Worm (Caenorhabditis elegans) whole organism, mixed stage, embryonic: Measurements from ENCODE around the gene fbxb-17.

Experiments
- M03D4.4 ChIP-seq: sonication (generic microtip); optimal IDR thresholded peaks from 2 replicates; lab custom pipeline; 2017; ENCODE audit warnings: mild to moderate bottlenecking, missing genetic modification characterization, missing compliant biosample characterization
- bed-3 ChIP-seq: fragments of 200-800 bp; sonication (Bioruptor generic); optimal IDR thresholded peaks from 3 replicates; lab custom pipeline; 2018; ENCODE audit warnings: mild to moderate bottlenecking, missing genetic modification characterization, moderate library complexity, missing compliant biosample characterization
- blmp-1 ChIP-seq: fragments of 150-350 bp; optimal IDR thresholded peaks from 2 replicates; lab custom pipeline; 2014; ENCODE audit warnings: missing biosample characterization, missing genetic modification characterization
- ceh-39 ChIP-seq: fragments of 150-350 bp; optimal IDR thresholded peaks from 2 replicates; lab custom pipeline; 2014; ENCODE audit warnings: missing biosample characterization, missing genetic modification characterization
- ceh-43 ChIP-seq: fragments of 200-800 bp; sonication (Bioruptor generic); optimal IDR thresholded peaks from 2 replicates; lab custom pipeline; 2018; ENCODE audit warnings: mild to moderate bottlenecking, missing genetic modification characterization, moderate library complexity, missing compliant biosample characterization
- ceh-83 ChIP-seq: fragments of 200-800 bp; sonication (Bioruptor generic); optimal IDR thresholded peaks from 2 replicates; lab custom pipeline; 2018; ENCODE audit warnings: mild to moderate bottlenecking, missing genetic modification characterization, missing compliant biosample characterization
- ces-1 ChIP-seq: fragments of 150-350 bp; optimal IDR thresholded peaks from 2 replicates; lab custom pipeline; 2014; ENCODE audit warnings: missing biosample characterization, missing genetic modification reagents, missing genetic modification characterization
- cnd-1 ChIP-seq: fragments of 200-800 bp; sonication (Bioruptor generic); optimal IDR thresholded peaks from 2 replicates; lab custom pipeline; 2018; ENCODE audit warnings: mild to moderate bottlenecking, missing genetic modification characterization, missing compliant biosample characterization
- elt-1 ChIP-seq: sonication (generic microtip); optimal IDR thresholded peaks from 2 replicates; lab custom pipeline; 2017; ENCODE audit warnings: missing genetic modification characterization, mild to moderate bottlenecking, missing compliant biosample characterization, antibody characterized with exemption, moderate library complexity, borderline replicate concordance; ENCODE audit not compliant: insufficient read depth
- elt-3 ChIP-seq: fragments of 150-350 bp; optimal IDR thresholded peaks from 2 replicates; lab custom pipeline; 2014; ENCODE audit warnings: missing biosample characterization, missing genetic modification characterization
- flh-1 ChIP-seq: fragments of 200-800 bp; sonication (Bioruptor generic); optimal IDR thresholded peaks from 2 replicates; lab custom pipeline; 2018; ENCODE audit warnings: mild to moderate bottlenecking, missing genetic modification characterization, moderate library complexity, missing compliant biosample characterization
- ham-2 ChIP-seq: fragments of 200-800 bp; sonication (Bioruptor generic); optimal IDR thresholded peaks from 2 replicates; lab custom pipeline; 2018; ENCODE audit warnings: mild to moderate bottlenecking, missing genetic modification characterization, missing compliant biosample characterization
- hlh-1 ChIP-seq: fragments of 150-350 bp; optimal IDR thresholded peaks from 2 replicates; lab custom pipeline; 2014; ENCODE audit warnings: missing biosample characterization, missing genetic modification reagents, missing genetic modification characterization
- lin-13 ChIP-seq: fragments of 150-350 bp; optimal IDR thresholded peaks from 2 replicates; lab custom pipeline; 2014; ENCODE audit warnings: missing biosample characterization, missing genetic modification characterization
- lin-32 ChIP-seq: fragments of 200-800 bp; sonication (Bioruptor generic); optimal IDR thresholded peaks from 2 replicates; lab custom pipeline; 2018; ENCODE audit warnings: mild to moderate bottlenecking, missing genetic modification characterization, missing compliant biosample characterization
- lsy-2 ChIP-seq: fragments of 150-350 bp; optimal IDR thresholded peaks from 2 replicates; lab custom pipeline; 2014; ENCODE audit warnings: missing biosample characterization, missing genetic modification characterization
- mab-5 ChIP-seq: fragments of 150-350 bp; optimal IDR thresholded peaks from 2 replicates; lab custom pipeline; 2014; ENCODE audit warnings: missing biosample characterization, missing genetic modification characterization
- mep-1 ChIP-seq: fragments of 150-350 bp; optimal IDR thresholded peaks from 2 replicates; lab custom pipeline; 2017; ENCODE audit warnings: missing biosample characterization, missing genetic modification reagents, missing genetic modification characterization, inconsistent platforms
- mls-2 ChIP-seq: sonication (generic microtip); optimal IDR thresholded peaks from 2 replicates; lab custom pipeline; 2016; ENCODE audit warnings: mild to moderate bottlenecking, missing genetic modification characterization, moderate library complexity, missing compliant biosample characterization
- nhr-12 ChIP-seq: fragments of 150-350 bp; optimal IDR thresholded peaks from 2 replicates; lab custom pipeline; 2014; ENCODE audit warnings: missing biosample characterization, missing genetic modification characterization
- nhr-2 ChIP-seq: fragments of 150-350 bp; optimal IDR thresholded peaks from 2 replicates; lab custom pipeline; 2014; ENCODE audit warnings: missing biosample characterization, missing genetic modification characterization
- nhr-28 ChIP-seq: fragments of 150-350 bp; optimal IDR thresholded peaks from 2 replicates; lab custom pipeline; 2014; ENCODE audit warnings: missing biosample characterization, missing genetic modification characterization
- nhr-76 ChIP-seq: sonication (generic microtip); optimal IDR thresholded peaks from 2 replicates; lab custom pipeline; 2017; ENCODE audit warnings: missing biosample characterization, missing genetic modification characterization
- pha-4 ChIP-seq: fragments of 150-350 bp; optimal IDR thresholded peaks from 2 replicates; lab custom pipeline; 2018; ENCODE audit warnings: missing biosample characterization, missing genetic modification reagents, missing genetic modification characterization
- snpc-4 ChIP-seq: fragments of 150-350 bp; optimal IDR thresholded peaks from 2 replicates; lab custom pipeline; 2014; ENCODE audit warnings: missing biosample characterization, missing genetic modification characterization
- sptf-1 ChIP-seq: sonication (generic microtip); optimal IDR thresholded peaks from 2 replicates; lab custom pipeline; 2017; ENCODE audit warnings: mild to moderate bottlenecking, missing genetic modification characterization, moderate library complexity, missing compliant biosample characterization
- tbx-8 ChIP-seq: fragments of 200-800 bp; sonication (Bioruptor generic); optimal IDR thresholded peaks from 2 replicates; lab custom pipeline; 2018; ENCODE audit warnings: mild to moderate bottlenecking, missing genetic modification characterization, moderate library complexity, missing compliant biosample characterization
- unc-120 ChIP-seq: sonication (generic microtip); optimal IDR thresholded peaks from 2 replicates; lab custom pipeline; 2017; ENCODE audit warnings: missing genetic modification characterization, missing compliant biosample characterization; ENCODE audit not compliant: poor library complexity, severe bottlenecking
- unc-39 ChIP-seq: fragments of 150-350 bp; optimal IDR thresholded peaks from 2 replicates; lab custom pipeline; 2014; ENCODE audit warnings: missing biosample characterization, missing genetic modification characterization
- unc-62 ChIP-seq: fragments of 150-350 bp; optimal IDR thresholded peaks from 2 replicates; lab custom pipeline; 2014; ENCODE audit warnings: missing biosample characterization, missing genetic modification reagents, missing genetic modification characterization
- zip-8 ChIP-seq: fragments of 150-350 bp; optimal IDR thresholded peaks from 2 replicates; lab custom pipeline; 2014; ENCODE audit warnings: missing biosample characterization, missing genetic modification characterization
- ztf-11 ChIP-seq: fragments of 150-350 bp; optimal IDR thresholded peaks from 2 replicates; lab custom pipeline; 2014; ENCODE audit warnings: missing biosample characterization, missing genetic modification characterization

Gene fbxb-17

DNA sequence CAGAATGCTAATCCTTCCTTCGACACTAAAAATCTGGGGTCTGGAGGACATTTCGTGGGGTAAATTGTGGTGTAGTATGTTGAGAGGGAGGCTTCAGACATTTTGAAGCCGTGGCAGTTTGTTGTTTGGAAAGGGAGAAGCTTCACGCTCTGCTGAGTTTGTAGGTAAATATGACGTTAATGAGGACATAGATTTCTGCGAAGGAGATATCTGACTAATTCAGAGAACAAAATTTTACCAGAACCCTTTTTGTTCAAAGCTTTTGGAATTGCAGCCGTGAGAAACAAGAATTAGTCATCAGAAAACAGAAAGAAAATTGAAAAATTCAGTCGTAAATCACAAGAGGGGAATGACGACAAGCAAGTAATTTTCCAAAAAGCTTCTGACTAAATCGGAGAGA, 35.7 kb upstream of the fbxb-17 start, which contains the start of gene srh-72:
TSS of gene srh-72 (minus strand) at position 101 of the 400 bp plus-strand sequence.
- TF ChIP-seq M03D4.4 (tag; lab: Kevin White, UChicago) (no peak), unc-120 (tag; lab: Kevin White, UChicago) (no peak), sptf-1 (tag; lab: Kevin White, UChicago) (no peak), ceh-83 (no peak), lsy-2 (no peak), zip-8 (tag; lab: Kevin White, UChicago) (no peak), cnd-1 (tag; lab: Kevin White, UChicago) (no peak), elt-1 (no peak), nhr-12 (no peak), nhr-2 (tag; lab: Kevin White, UChicago) (no peak)

DNA sequence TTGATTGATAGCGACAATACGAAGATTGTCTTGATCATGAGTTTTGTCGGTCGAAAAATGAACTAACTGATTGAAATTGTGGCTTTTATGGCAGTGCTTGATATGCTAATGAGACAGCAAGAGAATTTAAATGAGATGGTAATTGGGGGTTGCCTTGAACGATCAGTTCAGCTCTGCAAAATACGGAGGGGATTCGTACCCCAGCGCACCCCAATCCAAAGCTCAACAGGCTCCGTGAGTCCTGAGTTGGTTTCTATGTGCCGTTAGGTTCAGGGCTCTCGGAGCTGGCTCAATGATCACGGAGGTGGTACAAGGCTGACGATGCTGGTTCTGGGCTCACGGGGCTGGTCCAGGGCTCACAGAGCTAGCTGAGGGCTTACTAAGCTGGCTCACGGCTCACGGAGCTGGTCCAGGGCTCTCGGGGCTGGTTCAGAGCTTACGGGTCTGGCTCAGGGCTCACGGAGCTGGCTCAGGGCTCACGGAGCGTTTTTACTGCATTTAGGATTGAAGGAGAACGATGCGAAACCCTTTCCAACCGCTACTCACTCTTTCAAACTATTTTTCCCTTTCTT, 31.3 kb upstream of the fbxb-17 start, which contains the start of gene ZC204.6:
TSS of gene ZC204.6 (minus strand) at position 51 of the 572 bp plus-strand sequence.
- TF ChIP-seq unc-62 (no peak), tbx-8 (GFP tag; lab: Kevin White, UChicago) (no peak), nhr-76 (tag; lab: Kevin White, UChicago) (no peak), unc-120 (tag; lab: Kevin White, UChicago) (no peak), ceh-39 (tag; lab: Kevin White, UChicago) (no peak), sptf-1 (tag; lab: Kevin White, UChicago) (no peak), ham-2 (GFP tag; lab: Kevin White, UChicago) (no peak), hlh-1 (tag; lab: Kevin White, UChicago) (no peak), unc-39 (tag; lab: Kevin White, UChicago) (no peak), lin-32 (GFP tag; lab: Kevin White, UChicago) (no peak), ceh-43 (no peak), mls-2 (no peak), elt-3 (tag; lab: Kevin White, UChicago) (no peak), elt-1 (no peak), snpc-4 (tag; lab: Kevin White, UChicago) (no peak), lsy-2 (no peak), cnd-1 (tag; lab: Kevin White, UChicago) (no peak), lin-13 (tag; lab: Kevin White, UChicago) (no peak), ces-1 (no peak), blmp-1 (tag; lab: Kevin White, UChicago) (no peak)

DNA sequence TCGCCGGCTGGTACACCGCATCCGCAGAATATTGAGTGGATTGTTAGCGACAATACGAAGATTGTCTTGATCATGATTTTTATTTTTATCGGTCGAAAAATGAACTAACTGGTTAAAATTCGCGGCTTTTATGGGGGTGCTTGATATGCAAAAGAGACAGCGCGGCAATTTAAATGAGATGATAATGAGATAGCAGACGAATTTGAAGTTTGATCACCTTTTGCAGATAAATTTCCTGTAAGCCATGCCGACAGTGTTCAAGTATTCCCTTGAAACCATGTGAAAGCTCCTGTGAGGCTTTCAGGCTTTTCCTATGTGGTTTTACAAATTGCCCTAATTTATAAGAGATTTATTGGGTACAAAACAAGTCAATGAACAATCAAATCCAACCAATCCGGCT, 30.0 kb upstream of the fbxb-17 start, which contains the start of gene ZC204.17:
TSS of gene ZC204.17 (minus strand) at position 101 of the 400 bp plus-strand sequence.
- TF ChIP-seq nhr-76 (tag; lab: Kevin White, UChicago), result no peak
- TF ChIP-seq nhr-12, result no peak
- no peak for TF ChIP-seq unc-120 (tag; lab: Kevin White, UChicago)
- no peak for TF ChIP-seq lin-13 (tag; lab: Kevin White, UChicago)
- TF ChIP-seq zip-8 (tag; lab: Kevin White, UChicago), result no peak
- TF ChIP-seq bed-3 (GFP tag; lab: Kevin White, UChicago), result no peak
- TF ChIP-seq elt-3 (tag; lab: Kevin White, UChicago), result no peak
- no peak for TF ChIP-seq ztf-11 (tag; lab: Kevin White, UChicago)
- TF ChIP-seq lsy-2, result no peak
- no peak for TF ChIP-seq lin-32 (GFP tag; lab: Kevin White, UChicago)
- TF ChIP-seq flh-1 (GFP tag; lab: Kevin White, UChicago), result no peak
- no peak for TF ChIP-seq nhr-28 (tag; lab: Kevin White, UChicago)
- no peak for TF ChIP-seq elt-1
- no peak for TF ChIP-seq mep-1 (tag; lab: Kevin White, UChicago)
- TF ChIP-seq tbx-8 (GFP tag; lab: Kevin White, UChicago), result no peak
- no peak for TF ChIP-seq mab-5 (tag; lab: Kevin White, UChicago)
- no peak for TF ChIP-seq pha-4 (tag; lab: Kevin White, UChicago)
- no peak for TF ChIP-seq ceh-43
- TF ChIP-seq hlh-1 (tag; lab: Kevin White, UChicago), result no peak

DNA sequence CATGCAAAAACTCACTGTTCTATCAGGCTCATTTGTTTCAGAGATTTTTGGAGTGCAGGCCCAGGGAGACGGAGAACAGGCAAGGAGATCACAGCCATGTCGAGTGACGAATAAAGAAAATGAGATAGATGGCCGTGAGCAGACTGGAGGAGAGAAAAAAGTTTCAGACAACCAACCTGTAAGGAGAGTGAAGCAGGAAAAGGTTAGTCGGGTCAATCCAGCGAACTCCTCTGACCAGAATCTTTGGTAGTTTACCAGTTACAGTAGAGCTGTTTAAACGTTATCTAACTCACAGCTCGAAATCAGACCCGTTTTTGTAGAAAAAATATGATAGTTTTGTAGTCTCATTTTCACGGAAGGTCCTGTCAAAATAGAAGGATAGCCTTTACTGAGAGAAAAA, 27.4 kb upstream of the fbxb-17 start, which contains the start of gene fbxb-21:
TSS of gene fbxb-21 (minus strand) at position 101 of the 400 bp plus-strand sequence.
- TF ChIP-seq sptf-1 (tag; lab: Kevin White, UChicago), result no peak
- TF ChIP-seq blmp-1 (tag; lab: Kevin White, UChicago), result no peak
- TF ChIP-seq unc-62, result no peak
- TF ChIP-seq snpc-4 (tag; lab: Kevin White, UChicago), result no peak
